Worm (Caenorhabditis elegans) whole organism, L1 larva: ENCODE results near the gene ZC373.2.

Source experiments
- C04F5.9 ChIP-seq: sonication (generic microtip); optimal IDR thresholded peaks from 2 replicates; lab custom pipeline; 2016; ENCODE audit warnings: missing genetic modification characterization, missing compliant biosample characterization
- C34B4.2 ChIP-seq: sonication (generic microtip); optimal IDR thresholded peaks from 2 replicates; lab custom pipeline; 2017; ENCODE audit warnings: mild to moderate bottlenecking, missing genetic modification characterization, missing compliant biosample characterization
- Y116A8C.19 ChIP-seq: sonication (generic microtip); optimal IDR thresholded peaks from 2 replicates; lab custom pipeline; 2016; ENCODE audit warnings: missing compliant biosample characterization, missing genetic modification characterization, borderline replicate concordance
- alr-1 ChIP-seq: fragments of 200-800 bp; sonication (Bioruptor generic); optimal IDR thresholded peaks from 2 replicates; lab custom pipeline; 2018; ENCODE audit warnings: borderline replicate concordance, mild to moderate bottlenecking, missing genetic modification characterization, missing compliant biosample characterization
- aly-2 ChIP-seq: fragments of 150-350 bp; optimal IDR thresholded peaks from 2 replicates; lab custom pipeline; 2014; ENCODE audit warnings: missing biosample characterization, missing genetic modification characterization
- ama-1 ChIP-seq: fragments of 150-350 bp; optimal IDR thresholded peaks from 2 replicates; lab custom pipeline; 2014
- ceh-82 ChIP-seq, 3 experiments: fragments of 150-350 bp in 1 of 3; sonication (generic microtip) in 2 of 3; optimal IDR thresholded peaks; 2 replicates each; lab custom pipeline; 2014 to 2017; ENCODE audit warnings: missing biosample characterization in 3 of 3, missing genetic modification characterization in 3 of 3
- dpl-1 ChIP-seq, 3 experiments: fragments of 150-350 bp in 2 of 3; sonication (generic microtip) in 1 of 3; optimal IDR thresholded peaks; 2 replicates each; lab custom pipeline; 2014 to 2017; ENCODE audit warnings: missing biosample characterization in 3 of 3, missing genetic modification characterization in 3 of 3, missing genetic modification reagents in 3 of 3
- dsc-1 ChIP-seq: sonication (generic microtip); optimal IDR thresholded peaks from 2 replicates; lab custom pipeline; 2016; ENCODE audit warnings: mild to moderate bottlenecking, missing genetic modification characterization, missing compliant biosample characterization
- efl-1 ChIP-seq, 4 experiments: fragments of 150-350 bp; optimal IDR thresholded peaks in 3 of 4; peaks in 1 of 4; 1 replicate in 1 of 4; 2 replicates in 3 of 4; lab custom pipeline; 2014; ENCODE audit warnings: missing biosample characterization in 2 of 4, missing genetic modification characterization in 2 of 4, missing genetic modification reagents in 2 of 4
- egl-27 ChIP-seq, 2 experiments: fragments of 150-350 bp in 1 of 2; sonication (generic microtip); optimal IDR thresholded peaks; 3 replicates each; lab custom pipeline; 2017 to 2018; ENCODE audit warnings: missing biosample characterization in 2 of 2, missing genetic modification characterization in 2 of 2, missing genetic modification reagents in 2 of 2
- elt-2 ChIP-seq: sonication (generic microtip); optimal IDR thresholded peaks from 2 replicates; lab custom pipeline; 2016; ENCODE audit warnings: missing genetic modification characterization, mild to moderate bottlenecking, inconsistent platforms, missing compliant biosample characterization, missing genetic modification reagents
- elt-3 ChIP-seq, 6 experiments: fragments of 150-350 bp in 1 of 6; sonication (generic microtip); optimal IDR thresholded peaks; 2 replicates each; lab custom pipeline; 2017 to 2018; ENCODE audit warnings: missing biosample characterization in 6 of 6, missing genetic modification characterization in 6 of 6, inconsistent platforms in 1 of 6
- fkh-4 ChIP-seq: sonication (generic microtip); optimal IDR thresholded peaks from 2 replicates; lab custom pipeline; 2016; ENCODE audit warnings: missing compliant biosample characterization, missing genetic modification characterization, borderline replicate concordance
- fkh-8 ChIP-seq: sonication (generic microtip); optimal IDR thresholded peaks from 2 replicates; lab custom pipeline; 2016; ENCODE audit warnings: mild to moderate bottlenecking, missing genetic modification characterization, missing compliant biosample characterization
- hlh-17 ChIP-seq: fragments of 200-800 bp; sonication (Bioruptor generic); optimal IDR thresholded peaks from 2 replicates; lab custom pipeline; 2018; ENCODE audit warnings: missing genetic modification characterization, mild to moderate bottlenecking, missing compliant biosample characterization, moderate library complexity, borderline replicate concordance
- hpl-2 ChIP-seq: fragments of 150-350 bp; optimal IDR thresholded peaks from 2 replicates; lab custom pipeline; 2014; ENCODE audit warnings: missing biosample characterization, missing genetic modification reagents, missing genetic modification characterization
- isw-1 ChIP-seq: fragments of 200-800 bp; sonication (Bioruptor generic); IDR thresholded peaks from 2 replicates; pipeline ENCODE4 v1.3.6; 2022; ENCODE audit warnings: missing genetic modification characterization, missing compliant biosample characterization
- lin-13 ChIP-seq: fragments of 150-350 bp; optimal IDR thresholded peaks from 2 replicates; lab custom pipeline; 2014; ENCODE audit warnings: missing biosample characterization, missing genetic modification reagents, missing genetic modification characterization
- lin-14 ChIP-seq: fragments of 200-800 bp; sonication (Bioruptor generic); optimal IDR thresholded peaks from 2 replicates; lab custom pipeline; 2018; ENCODE audit warnings: mild to moderate bottlenecking, missing genetic modification characterization, moderate library complexity, missing compliant biosample characterization
- lin-15B ChIP-seq: fragments of 150-350 bp; sonication (generic microtip); optimal IDR thresholded peaks from 3 replicates; lab custom pipeline; 2014; ENCODE audit warnings: missing biosample characterization, missing genetic modification characterization
- lin-35 ChIP-seq, 2 experiments: fragments of 150-350 bp; optimal IDR thresholded peaks; 2 replicates each; lab custom pipeline; 2014; ENCODE audit warnings: missing biosample characterization in 2 of 2, missing genetic modification characterization in 2 of 2, missing genetic modification reagents in 2 of 2
- lin-39 ChIP-seq: fragments of 150-350 bp; optimal IDR thresholded peaks from 2 replicates; lab custom pipeline; 2014; ENCODE audit warnings: missing biosample characterization, missing genetic modification reagents, missing genetic modification characterization
- lir-3 ChIP-seq: sonication (generic microtip); optimal IDR thresholded peaks from 2 replicates; lab custom pipeline; 2016; ENCODE audit warnings: mild to moderate bottlenecking, missing genetic modification characterization, moderate library complexity, missing compliant biosample characterization; ENCODE audit not compliant: poor library complexity
- lsy-2 ChIP-seq, 2 experiments: fragments of 150-350 bp; optimal IDR thresholded peaks; 2 replicates each; lab custom pipeline; 2014; ENCODE audit warnings: missing biosample characterization in 2 of 2, missing genetic modification characterization in 2 of 2
- mab-9 ChIP-seq: fragments of 200-800 bp; sonication (Bioruptor generic); IDR thresholded peaks from 2 replicates; pipeline ENCODE4 v1.3.6; 2022; ENCODE audit warnings: missing genetic modification reagents, missing genetic modification characterization, missing compliant biosample characterization
- mep-1 ChIP-seq: fragments of 150-350 bp; optimal IDR thresholded peaks from 2 replicates; lab custom pipeline; 2014; ENCODE audit warnings: missing biosample characterization, missing genetic modification characterization
- nhr-19 ChIP-seq: fragments of 200-800 bp; sonication (Bioruptor generic); conservative IDR thresholded peaks from 2 replicates; pipeline ENCODE4 v1.3.6; 2022; ENCODE audit warnings: missing genetic modification characterization, missing compliant biosample characterization
- nhr-20 ChIP-seq: sonication (generic microtip); optimal IDR thresholded peaks from 2 replicates; lab custom pipeline; 2016; ENCODE audit warnings: mild to moderate bottlenecking, missing genetic modification characterization, missing compliant biosample characterization
- nhr-237 ChIP-seq: fragments of 150-350 bp; optimal IDR thresholded peaks from 2 replicates; lab custom pipeline; 2014; ENCODE audit warnings: missing biosample characterization, missing genetic modification characterization
- nhr-28 ChIP-seq: fragments of 150-350 bp; optimal IDR thresholded peaks from 2 replicates; lab custom pipeline; 2014; ENCODE audit warnings: missing biosample characterization, missing genetic modification characterization
- nhr-71 ChIP-seq: sonication (generic microtip); optimal IDR thresholded peaks from 2 replicates; lab custom pipeline; 2016; ENCODE audit warnings: mild to moderate bottlenecking, missing genetic modification characterization, moderate library complexity, missing compliant biosample characterization
- nhr-76 ChIP-seq: sonication (generic microtip); optimal IDR thresholded peaks from 2 replicates; lab custom pipeline; 2017; ENCODE audit warnings: missing biosample characterization, missing genetic modification characterization
- nhr-85 ChIP-seq: sonication (generic microtip); peaks from one replicate; lab custom pipeline; 2016; ENCODE audit warnings: missing genetic modification characterization, inconsistent platforms, missing compliant biosample characterization
- nhr-90 ChIP-seq: sonication (generic microtip); optimal IDR thresholded peaks from 2 replicates; lab custom pipeline; 2016; ENCODE audit warnings: mild to moderate bottlenecking, missing genetic modification characterization, missing compliant biosample characterization; ENCODE audit not compliant: poor library complexity
- pag-3 ChIP-seq: sonication (generic microtip); optimal IDR thresholded peaks from 2 replicates; lab custom pipeline; 2017; ENCODE audit warnings: missing genetic modification characterization, mild to moderate bottlenecking, missing compliant biosample characterization, antibody characterized with exemption, borderline replicate concordance; ENCODE audit not compliant: insufficient read depth
- pax-3 ChIP-seq: fragments of 200-800 bp; sonication (Bioruptor generic); optimal IDR thresholded peaks from 2 replicates; lab custom pipeline; 2018; ENCODE audit warnings: mild to moderate bottlenecking, missing genetic modification characterization, moderate library complexity, missing compliant biosample characterization
- rnt-1 ChIP-seq: sonication (generic microtip); optimal IDR thresholded peaks from 2 replicates; lab custom pipeline; 2016; ENCODE audit warnings: mild to moderate bottlenecking, missing genetic modification characterization, moderate library complexity, missing compliant biosample characterization
- snpc-4 ChIP-seq: fragments of 150-350 bp; optimal IDR thresholded peaks from 2 replicates; lab custom pipeline; 2014; ENCODE audit warnings: missing biosample characterization, missing genetic modification characterization
- snu-23 ChIP-seq: sonication (generic microtip); optimal IDR thresholded peaks from 2 replicates; lab custom pipeline; 2016; ENCODE audit warnings: missing genetic modification characterization, missing compliant biosample characterization
- sox-4 ChIP-seq: sonication (generic microtip); optimal IDR thresholded peaks from 2 replicates; lab custom pipeline; 2016; ENCODE audit warnings: missing genetic modification characterization, missing compliant biosample characterization
- tbx-2 ChIP-seq: sonication (generic microtip); optimal IDR thresholded peaks from 2 replicates; lab custom pipeline; 2016; ENCODE audit warnings: missing genetic modification characterization, missing compliant biosample characterization
- unc-130 ChIP-seq: fragments of 150-350 bp; optimal IDR thresholded peaks from 2 replicates; lab custom pipeline; 2017; ENCODE audit warnings: missing biosample characterization, missing genetic modification characterization, inconsistent platforms
- unc-62 ChIP-seq: fragments of 150-350 bp; optimal IDR thresholded peaks from 2 replicates; lab custom pipeline; 2014; ENCODE audit warnings: missing biosample characterization, missing genetic modification reagents, missing genetic modification characterization
- unc-86 ChIP-seq: sonication (generic microtip); optimal IDR thresholded peaks from 2 replicates; lab custom pipeline; 2016; ENCODE audit warnings: missing genetic modification characterization, missing compliant biosample characterization
- zag-1 ChIP-seq: fragments of 150-350 bp; optimal IDR thresholded peaks from 2 replicates; lab custom pipeline; 2014; ENCODE audit warnings: missing biosample characterization, missing genetic modification characterization

ZC373.2 gene

ce11 chrX:10053742-10054409 is 4.4 kb downstream of the ZC373.2 start, which contains the start of gene cbs-1:
Gene cbs-1, plus strand, starts transcription at chrX:10054275.
- TF ChIP-seq fkh-8: no peak
- no peak for TF ChIP-seq egl-27 (tag; optimal IDR thresholded peaks at IDR 0.05; lab: Kevin White, UChicago)
- no peak for TF ChIP-seq dsc-1 (tag; lab: Kevin White, UChicago)
- no peak for TF ChIP-seq Y116A8C.19 (tag; lab: Kevin White, UChicago)
- no peak for TF ChIP-seq lin-13 (GFP tag; lab: Kevin White, UChicago)
- TF ChIP-seq lin-15B (tag; lab: Kevin White, UChicago): no peak
- TF ChIP-seq snu-23 (GFP tag; lab: Kevin White, UChicago): peak; percentile 16
- no peak for TF ChIP-seq efl-1 (optimal IDR thresholded peaks at IDR 0.05; lab: Kevin White, UChicago)
- peak in 1 of 2 experiments; percentile 64 for TF ChIP-seq efl-1 (GFP tag; optimal IDR thresholded peaks at IDR 0.05 in 1 of 2; lab: Kevin White, UChicago)
- no peak for TF ChIP-seq nhr-76 (tag; lab: Kevin White, UChicago)
- no peak for TF ChIP-seq sox-4 (tag; lab: Kevin White, UChicago)
- no peak for TF ChIP-seq fkh-4 (tag; lab: Kevin White, UChicago)
- no peak for TF ChIP-seq dpl-1 (GFP tag; optimal IDR thresholded peaks at IDR 0.05; lab: Kevin White, UChicago)
- TF ChIP-seq nhr-237 (tag; lab: Kevin White, UChicago): no peak
- TF ChIP-seq nhr-85 (tag; lab: Kevin White, UChicago): peak; percentile 58
- no peak for TF ChIP-seq aly-2 (tag; lab: Kevin White, UChicago)
- TF ChIP-seq snpc-4 (tag; lab: Kevin White, UChicago): no peak
- TF ChIP-seq tbx-2 (tag; lab: Kevin White, UChicago): no peak
- no peak for TF ChIP-seq unc-62 (GFP tag; lab: Kevin White, UChicago)
- TF ChIP-seq mep-1 (tag; lab: Kevin White, UChicago): no peak
- no peak for TF ChIP-seq lin-39 (tag; lab: Kevin White, UChicago)
- no peak for TF ChIP-seq pag-3 (tag; lab: Kevin White, UChicago)
- TF ChIP-seq lir-3 (tag; lab: Kevin White, UChicago): no peak
- no peak for TF ChIP-seq nhr-19
- peak; percentile 71 for TF ChIP-seq elt-2 (tag; lab: Kevin White, UChicago)
- no peak for TF ChIP-seq unc-130 (tag; lab: Kevin White, UChicago)
- TF ChIP-seq nhr-28: no peak
- TF ChIP-seq nhr-90 (tag; lab: Kevin White, UChicago): no peak
- no peak for TF ChIP-seq lin-35 (GFP tag; optimal IDR thresholded peaks at IDR 0.05; lab: Kevin White, UChicago)
- TF ChIP-seq rnt-1: no peak
- TF ChIP-seq ceh-82 (tag; optimal IDR thresholded peaks at IDR 0.05; lab: Kevin White, UChicago): no peak
- peak; percentile 57 for TF ChIP-seq nhr-20
- TF ChIP-seq elt-3 (tag; optimal IDR thresholded peaks at IDR 0.05; lab: Kevin White, UChicago): peak in 1 of 6 experiments; percentile 2
- no peak for TF ChIP-seq isw-1 (GFP tag; lab: Robert Waterston, UW)
- no peak for TF ChIP-seq pax-3 (tag; lab: Kevin White, UChicago)
- TF ChIP-seq hlh-17 (GFP tag; lab: Kevin White, UChicago): no peak
- no peak for TF ChIP-seq zag-1 (tag; lab: Kevin White, UChicago)
- TF ChIP-seq nhr-71 (tag; lab: Kevin White, UChicago): peak; percentile 35
- TF ChIP-seq alr-1 (tag; lab: Kevin White, UChicago): no peak
- no peak for TF ChIP-seq unc-86 (tag; lab: Kevin White, UChicago)
- no peak for TF ChIP-seq hpl-2 (GFP tag; lab: Kevin White, UChicago)
- TF ChIP-seq ama-1 (lab: Kevin White, UChicago): no peak
- TF ChIP-seq mab-9 (GFP tag; lab: Robert Waterston, UW): no peak
- TF ChIP-seq C04F5.9: no peak
- TF ChIP-seq C34B4.2 (tag; lab: Kevin White, UChicago): no peak
- TF ChIP-seq lsy-2 (tag; optimal IDR thresholded peaks at IDR 0.05; lab: Kevin White, UChicago): no peak
- TF ChIP-seq lin-14 (GFP tag; lab: Kevin White, UChicago): peak; percentile 46
